Worm (Caenorhabditis elegans): ENCODE data around the gene lgc-56.

Gene lgc-56

ce11 chrII:5105020-5105419 lies 25.2 kb upstream of the lgc-56 start (continued):
- TF ChIP-seq ekl-4 (GFP tag; IDR thresholded peaks at IDR 0.05) (peak; percentile 89), ztf-18 (tag; optimal IDR thresholded peaks at IDR 0.05) (peak; percentile 81), aptf-2 (GFP tag; conservative IDR thresholded peaks at IDR 0.05) (0 out of 2 replicates have a peak, but pooled peaks have one; percentile 56), dox-1 (GFP tag; IDR thresholded peaks at IDR 0.05) (peak; percentile 90; the same call in 1 of the 2 replicates), F49E8.2 (tag; optimal IDR thresholded peaks at IDR 0.05; ENCODE audit: insufficient read depth) (peak; percentile 64), chd-7 (tag; optimal IDR thresholded peaks at IDR 0.05) (peak; percentile 91), madf-8 (GFP tag; conservative IDR thresholded peaks at IDR 0.05) (peak; percentile 24; the same call in 1 of the 2 replicates), K12H6.12 (tag; optimal IDR thresholded peaks at IDR 0.05) (peak; percentile 64), T26A5.8 (tag; optimal IDR thresholded peaks at IDR 0.05) (peak; percentile 71), ztf-6 (GFP tag; IDR thresholded peaks at IDR 0.05) (0 out of 2 replicates have a peak, but pooled peaks have one; percentile 51), mes-4 (tag; optimal IDR thresholded peaks at IDR 0.05) (peak; percentile 91), hsf-1 (GFP tag; IDR thresholded peaks at IDR 0.05) (peak; percentile 54; the same call in 1 of the 2 replicates), attf-6 (GFP tag; IDR thresholded peaks at IDR 0.05) (peak; percentile 71), T07F8.4 (tag; optimal IDR thresholded peaks at IDR 0.05) (peak; percentile 73), mxl-1 (tag; optimal IDR thresholded peaks at IDR 0.05) (peak; percentile 95), Y53G8AR.9 (GFP tag; conservative IDR thresholded peaks at IDR 0.05) (peak; percentile 61), madf-3 (GFP tag; IDR thresholded peaks at IDR 0.05) (peak; percentile 81; the same call in 1 of the 2 replicates), rpc-1 (optimal IDR thresholded peaks at IDR 0.05) (peak; percentile 99), rpc-1 (tag; optimal IDR thresholded peaks at IDR 0.05) (peak; percentile 100), Y67H2A.10 (GFP tag; conservative IDR thresholded peaks at IDR 0.05) (0 out of 2 replicates have a peak, but pooled peaks have one; percentile 8), aptf-3 (GFP tag; IDR thresholded peaks at IDR 0.05) (0 out of 2 replicates have a peak, but pooled peaks have one; percentile 58), tbp1 (GFP tag; optimal IDR thresholded peaks at IDR 0.05) (peak; percentile 98), lin-35 (GFP tag; optimal IDR thresholded peaks at IDR 0.05) (no peak), F55B11.4 (tag; optimal IDR thresholded peaks at IDR 0.05; ENCODE audit: borderline replicate concordance, insufficient read depth) (no peak), egrh-3 (GFP tag; IDR thresholded peaks at IDR 0.05) (peak; percentile 56), cebp-2 (GFP tag; IDR thresholded peaks at IDR 0.05) (peak; percentile 94; the same call in 1 of the 2 replicates), let-607 (tag; optimal IDR thresholded peaks at IDR 0.05) (peak; percentile 34 to 68), nhr-120 (GFP tag; IDR thresholded peaks at IDR 0.05) (0 out of 2 replicates have a peak, but pooled peaks have one; percentile 82), tbx-9 (tag; optimal IDR thresholded peaks at IDR 0.05; ENCODE audit: borderline replicate concordance) (peak; percentile 79), bed-1 (GFP tag; IDR thresholded peaks at IDR 0.05) (peak; percentile 87; the same call in 1 of the 2 replicates), K11D2.4 (GFP tag; IDR thresholded peaks at IDR 0.05) (peak; percentile 62), hlh-26 (GFP tag; conservative IDR thresholded peaks at IDR 0.05) (0 out of 2 replicates have a peak, but pooled peaks have one; percentile 20), B0261.1 (tag; optimal IDR thresholded peaks at IDR 0.05) (peak; percentile 97), B0336.3 (GFP tag; IDR thresholded peaks at IDR 0.05) (peak; percentile 86), nfyb-1 (GFP tag; IDR thresholded peaks at IDR 0.05) (peak; percentile 93), nfya-2 (GFP tag; IDR thresholded peaks at IDR 0.05) (no peak), C06A6.2 (GFP tag; conservative IDR thresholded peaks at IDR 0.05) (0 out of 2 replicates have a peak, but pooled peaks have one; percentile 56), F23B12.7 (tag; optimal IDR thresholded peaks at IDR 0.05; ENCODE audit: insufficient read depth) (peak; percentile 90), bed-2 (GFP tag; IDR thresholded peaks at IDR 0.05) (no peak), F37B4.10 (GFP tag; IDR thresholded peaks at IDR 0.05) (no peak), sdz-38 (tag; optimal IDR thresholded peaks at IDR 0.05) (no peak), nfya-1 (tag; optimal IDR thresholded peaks at IDR 0.05; ENCODE audit: borderline replicate concordance, insufficient read depth) (no peak), ceh-79 (tag; optimal IDR thresholded peaks at IDR 0.05) (peak; percentile 70), B0035.1 (tag; optimal IDR thresholded peaks at IDR 0.05) (peak; percentile 27), zim-3 (tag; optimal IDR thresholded peaks at IDR 0.05) (peak; percentile 93), dpff-1 (tag; optimal IDR thresholded peaks at IDR 0.05) (peak; percentile 28), hmg-1.2 (GFP tag; IDR thresholded peaks at IDR 0.05) (peak; percentile 85)

Measured in whole organism, young adult.